Worm (Caenorhabditis elegans) whole organism, L3 larva: ENCODE results near the gene F35G12.7.
A peak's percentile ranks its signal among the peaks of the same experiment; 100 is the strongest.

ENCODE experiments used
- ZK546.5 ChIP-seq: sonication (generic microtip); optimal IDR thresholded peaks from 2 replicates; lab custom pipeline; 2017; ENCODE audit warnings: missing biosample characterization, missing genetic modification characterization
- aly-2 ChIP-seq: fragments of 150-350 bp; optimal IDR thresholded peaks from 2 replicates; lab custom pipeline; 2014; ENCODE audit warnings: missing biosample characterization, missing genetic modification characterization
- ceh-16 ChIP-seq: sonication (generic microtip); optimal IDR thresholded peaks from 2 replicates; lab custom pipeline; 2017; ENCODE audit warnings: missing biosample characterization, missing genetic modification characterization
- ceh-28 ChIP-seq: fragments of 150-350 bp; optimal IDR thresholded peaks from 2 replicates; lab custom pipeline; 2014; ENCODE audit warnings: missing biosample characterization, missing genetic modification reagents, missing genetic modification characterization
- ceh-82 ChIP-seq: fragments of 150-350 bp; optimal IDR thresholded peaks from 2 replicates; lab custom pipeline; 2014; ENCODE audit warnings: missing biosample characterization, missing genetic modification characterization
- daf-12 ChIP-seq: fragments of 150-350 bp; optimal IDR thresholded peaks from 2 replicates; lab custom pipeline; 2014; ENCODE audit warnings: missing biosample characterization, missing genetic modification reagents, missing genetic modification characterization
- egl-27 ChIP-seq: sonication (generic microtip); optimal IDR thresholded peaks from 4 replicates; lab custom pipeline; 2017; ENCODE audit warnings: missing biosample characterization, missing genetic modification reagents, missing genetic modification characterization
- elt-1 ChIP-seq: fragments of 150-350 bp; optimal IDR thresholded peaks from 2 replicates; lab custom pipeline; 2014; ENCODE audit warnings: missing biosample characterization, missing genetic modification characterization
- elt-2 ChIP-seq: sonication (generic microtip); optimal IDR thresholded peaks from 2 replicates; lab custom pipeline; 2016; ENCODE audit warnings: missing genetic modification reagents, mild to moderate bottlenecking, missing genetic modification characterization, missing compliant biosample characterization
- elt-3 ChIP-seq, 3 experiments: fragments of 150-350 bp in 1 of 3; sonication (generic microtip) in 2 of 3; optimal IDR thresholded peaks; 2 replicates in 2 of 3; 4 replicates in 1 of 3; lab custom pipeline; 2014 to 2017; ENCODE audit warnings: missing biosample characterization in 3 of 3, missing genetic modification characterization in 3 of 3
- fkh-10 ChIP-seq: sonication (generic microtip); optimal IDR thresholded peaks from 2 replicates; lab custom pipeline; 2017; ENCODE audit warnings: missing biosample characterization, missing genetic modification reagents, missing genetic modification characterization
- fkh-2 ChIP-seq: fragments of 150-350 bp; optimal IDR thresholded peaks from 2 replicates; lab custom pipeline; 2014; ENCODE audit warnings: missing biosample characterization, missing genetic modification reagents, missing genetic modification characterization
- hmg-11 ChIP-seq: sonication (generic microtip); optimal IDR thresholded peaks from 2 replicates; lab custom pipeline; 2016; ENCODE audit warnings: missing genetic modification characterization, missing compliant biosample characterization
- jun-1 ChIP-seq: fragments of 150-350 bp; optimal IDR thresholded peaks from 2 replicates; lab custom pipeline; 2014; ENCODE audit warnings: missing biosample characterization, missing genetic modification reagents, missing genetic modification characterization
- lin-15B ChIP-seq: fragments of 150-350 bp; optimal IDR thresholded peaks from 2 replicates; lab custom pipeline; 2014; ENCODE audit warnings: missing biosample characterization, missing genetic modification characterization
- lin-39 ChIP-seq: fragments of 150-350 bp; optimal IDR thresholded peaks from 2 replicates; lab custom pipeline; 2018; ENCODE audit warnings: missing biosample characterization, missing genetic modification reagents, missing genetic modification characterization
- mdl-1 ChIP-seq: fragments of 150-350 bp; optimal IDR thresholded peaks from 2 replicates; lab custom pipeline; 2014; ENCODE audit warnings: missing biosample characterization, missing genetic modification characterization
- nhr-11 ChIP-seq: fragments of 150-350 bp; optimal IDR thresholded peaks from 2 replicates; lab custom pipeline; 2014; ENCODE audit warnings: missing biosample characterization, missing genetic modification characterization
- nhr-12 ChIP-seq: fragments of 150-350 bp; optimal IDR thresholded peaks from 2 replicates; lab custom pipeline; 2014; ENCODE audit warnings: missing biosample characterization, missing genetic modification characterization
- nhr-23 ChIP-seq: fragments of 150-350 bp; optimal IDR thresholded peaks from 2 replicates; lab custom pipeline; 2014; ENCODE audit warnings: missing biosample characterization, missing genetic modification reagents, missing genetic modification characterization
- nhr-25 ChIP-seq: sonication (generic microtip); optimal IDR thresholded peaks from 2 replicates; lab custom pipeline; 2017; ENCODE audit warnings: missing biosample characterization, missing genetic modification characterization
- nhr-28 ChIP-seq: fragments of 150-350 bp; optimal IDR thresholded peaks from 2 replicates; lab custom pipeline; 2014; ENCODE audit warnings: missing biosample characterization, missing genetic modification characterization
- nhr-67 ChIP-seq: fragments of 150-350 bp; optimal IDR thresholded peaks from 2 replicates; lab custom pipeline; 2014; ENCODE audit warnings: missing biosample characterization, missing genetic modification characterization
- pqm-1 ChIP-seq: fragments of 150-350 bp; optimal IDR thresholded peaks from 2 replicates; lab custom pipeline; 2017; ENCODE audit warnings: missing biosample characterization, missing genetic modification characterization, inconsistent platforms
- sea-2 ChIP-seq: fragments of 150-350 bp; sonication (generic microtip); optimal IDR thresholded peaks from 4 replicates; lab custom pipeline; 2014; ENCODE audit warnings: missing biosample characterization, missing genetic modification reagents, missing genetic modification characterization
- skn-1 ChIP-seq: fragments of 150-350 bp; optimal IDR thresholded peaks from 2 replicates; lab custom pipeline; 2014; ENCODE audit warnings: missing biosample characterization, missing genetic modification characterization
- snpc-4 ChIP-seq: fragments of 150-350 bp; optimal IDR thresholded peaks from 2 replicates; lab custom pipeline; 2014; ENCODE audit warnings: missing biosample characterization, missing genetic modification characterization
- tbx-2 ChIP-seq: sonication (generic microtip); optimal IDR thresholded peaks from 2 replicates; lab custom pipeline; 2016; ENCODE audit warnings: mild to moderate bottlenecking, missing genetic modification characterization, missing compliant biosample characterization
- unc-39 ChIP-seq: sonication (generic microtip); optimal IDR thresholded peaks from 4 replicates; lab custom pipeline; 2017; ENCODE audit warnings: missing biosample characterization, missing genetic modification characterization
- zag-1 ChIP-seq: fragments of 150-350 bp; optimal IDR thresholded peaks from 2 replicates; lab custom pipeline; 2014; ENCODE audit warnings: missing biosample characterization, missing genetic modification characterization
- ztf-11 ChIP-seq: fragments of 150-350 bp; optimal IDR thresholded peaks from 2 replicates; lab custom pipeline; 2014; ENCODE audit warnings: missing biosample characterization, missing genetic modification characterization
- ztf-4 ChIP-seq: fragments of 150-350 bp; optimal IDR thresholded peaks from 2 replicates; lab custom pipeline; 2014; ENCODE audit warnings: missing biosample characterization, missing genetic modification characterization

Gene F35G12.7

DNA sequence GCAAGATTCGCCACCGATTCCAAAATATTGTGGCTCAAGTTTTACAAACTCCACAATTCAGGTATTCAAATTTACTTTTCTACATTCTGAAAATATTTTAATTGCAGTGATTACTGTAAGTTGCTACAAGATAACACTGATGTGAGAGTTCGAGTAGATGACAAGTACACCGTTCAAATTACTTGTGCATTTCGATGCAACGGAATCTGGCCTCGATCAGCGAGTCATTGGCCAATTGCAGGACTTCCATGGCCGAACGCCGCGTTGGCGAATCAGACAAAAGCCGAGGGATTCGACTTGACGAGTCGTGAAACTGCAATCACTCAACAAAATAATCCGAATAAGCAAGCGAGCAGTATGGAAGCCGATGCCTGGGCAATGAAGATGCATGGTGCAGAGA lies 14.2 kb upstream of the F35G12.7 start (continued):
- TF ChIP-seq skn-1 = no peak
- TF ChIP-seq, all 47 proteins: peak for 0

DNA sequence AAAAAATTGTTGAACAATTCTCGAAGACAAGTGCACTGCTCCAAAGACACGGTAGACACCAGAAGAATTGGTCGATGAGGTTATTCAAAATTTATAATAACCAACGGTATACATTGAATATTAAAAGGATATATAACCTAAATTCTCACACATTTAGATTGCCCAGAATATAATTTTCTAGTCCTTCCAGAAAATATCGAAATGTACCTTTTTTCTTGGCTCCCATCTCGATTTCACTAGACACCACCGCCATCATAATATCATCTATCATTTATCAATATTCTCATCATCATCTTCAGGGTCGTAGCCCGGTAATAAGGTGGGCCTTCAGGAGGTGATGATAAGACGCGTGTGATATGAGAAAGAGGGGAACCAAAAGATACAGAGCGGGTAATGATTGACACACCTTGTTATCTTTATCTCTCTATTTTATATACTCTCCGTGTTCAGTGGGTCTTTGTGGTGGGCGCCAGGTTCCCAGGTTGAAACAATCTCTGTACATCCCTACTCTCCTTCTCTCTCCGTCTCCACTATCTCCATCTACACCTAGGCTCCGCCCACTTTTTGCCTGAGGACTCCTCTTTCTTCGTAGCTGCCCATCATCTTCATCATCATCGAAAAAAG lies 13.1 kb upstream of the F35G12.7 start, which contains the start of gene mab-21:
Gene mab-21 (plus strand): TSS at position 615 of the 624 bp plus-strand sequence.
- TF ChIP-seq nhr-25 (peak; percentile 5), nhr-23 (tag; lab: Kevin White, UChicago) (peak; percentile 0), aly-2 (tag; lab: Kevin White, UChicago) (no peak), elt-3 (tag; optimal IDR thresholded peaks at IDR 0.05; lab: Kevin White, UChicago) (peak in 1 of 3 experiments; percentile 34), ZK546.5 (tag; lab: Kevin White, UChicago) (no peak), ceh-16 (tag; lab: Kevin White, UChicago) (no peak)

DNA sequence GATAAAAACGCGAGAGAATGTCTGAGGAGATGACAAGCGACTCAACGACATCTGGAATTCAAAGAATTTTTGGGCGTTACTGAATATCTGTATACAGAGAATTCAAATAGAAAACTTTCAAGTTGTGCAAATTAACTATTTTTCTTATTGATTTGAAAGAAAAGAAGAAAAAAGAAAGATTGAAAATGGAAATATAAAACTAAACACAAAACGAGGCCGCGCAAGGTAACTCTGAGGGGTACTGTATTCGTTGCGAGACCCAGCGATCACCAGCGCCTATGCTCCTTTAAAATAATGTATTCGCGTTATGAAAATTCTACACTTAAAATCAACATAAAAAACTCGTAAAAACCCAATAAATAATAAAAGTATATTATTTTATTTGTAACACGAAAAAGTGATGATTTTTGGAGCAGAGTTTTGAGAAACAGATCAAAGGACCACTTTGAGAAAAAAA lies 8.7 kb upstream of the F35G12.7 start, which contains the start of gene asb-1:
Gene asb-1 (minus strand): TSS at position 51 of the 457 bp plus-strand sequence.
- no peak for TF ChIP-seq nhr-11 (tag; lab: Kevin White, UChicago)
- no peak for TF ChIP-seq elt-1 (tag; lab: Kevin White, UChicago)
- no peak for TF ChIP-seq pqm-1 (tag; lab: Kevin White, UChicago)
- no peak for TF ChIP-seq unc-39 (tag; lab: Kevin White, UChicago)
- no peak for TF ChIP-seq fkh-2
- TF ChIP-seq nhr-23 (tag; lab: Kevin White, UChicago) = no peak
- no peak for TF ChIP-seq ztf-11
- no peak for TF ChIP-seq hmg-11 (tag; lab: Kevin White, UChicago)
- TF ChIP-seq ZK546.5 (tag; lab: Kevin White, UChicago) = no peak
- no peak for TF ChIP-seq lin-39
- no peak for TF ChIP-seq elt-2 (tag; lab: Kevin White, UChicago)
- no peak for TF ChIP-seq nhr-67 (tag; lab: Kevin White, UChicago)
- no peak for TF ChIP-seq lin-15B (tag; lab: Kevin White, UChicago)
- TF ChIP-seq ceh-28 = no peak
- TF ChIP-seq, all 47 proteins: peak for 0

DNA sequence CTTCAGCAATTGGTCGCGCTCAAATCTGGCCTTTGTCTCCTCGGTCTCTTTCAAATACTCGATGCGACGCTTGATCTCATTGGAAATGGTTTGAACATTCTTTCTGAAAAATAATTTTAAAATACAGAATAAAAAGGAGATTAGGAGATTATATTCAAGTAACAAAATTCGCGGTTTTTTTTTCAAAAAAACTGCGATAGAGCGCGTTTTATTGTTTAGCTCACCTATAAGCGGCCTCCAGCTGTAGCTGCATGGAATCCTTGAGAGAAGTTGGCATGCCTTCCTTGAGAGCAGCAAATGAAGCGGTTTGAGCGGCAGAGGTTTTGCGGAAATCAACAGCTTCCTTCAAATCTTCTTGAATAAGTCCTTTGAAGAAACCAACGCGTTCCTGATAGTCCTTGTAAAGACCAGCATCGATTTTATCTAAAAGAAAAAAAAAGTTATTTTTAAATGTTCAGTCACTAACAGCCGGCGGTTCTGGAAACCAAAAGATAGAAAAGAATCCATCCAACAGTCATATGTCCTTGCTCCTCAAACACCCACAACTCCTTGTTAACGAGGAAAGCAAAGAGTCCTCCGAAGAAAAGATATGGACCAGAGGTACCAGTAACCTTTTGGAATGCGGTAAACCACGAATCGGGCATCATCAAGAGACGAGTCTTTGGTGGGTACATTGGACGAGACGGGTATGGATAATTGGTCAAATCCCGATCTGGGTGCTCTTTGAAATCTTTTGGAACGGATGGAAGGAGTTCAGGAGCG lies 7.8 kb upstream of the F35G12.7 start:
- TF ChIP-seq mdl-1 (tag; lab: Kevin White, UChicago) (no peak), ceh-28 (no peak), nhr-28 (tag; lab: Kevin White, UChicago) (no peak), snpc-4 (tag; lab: Kevin White, UChicago) (no peak), ztf-4 (no peak), daf-12 (tag; lab: Kevin White, UChicago) (no peak), nhr-12 (tag; lab: Kevin White, UChicago) (no peak), fkh-10 (no peak), elt-2 (tag; lab: Kevin White, UChicago) (no peak), zag-1 (tag; lab: Kevin White, UChicago) (no peak), ztf-11 (no peak), jun-1 (tag; lab: Kevin White, UChicago) (no peak), tbx-2 (tag; lab: Kevin White, UChicago) (no peak), egl-27 (tag; lab: Kevin White, UChicago) (no peak), sea-2 (GFP tag; lab: Kevin White, UChicago) (no peak), ceh-82 (tag; lab: Kevin White, UChicago) (no peak)

DNA sequence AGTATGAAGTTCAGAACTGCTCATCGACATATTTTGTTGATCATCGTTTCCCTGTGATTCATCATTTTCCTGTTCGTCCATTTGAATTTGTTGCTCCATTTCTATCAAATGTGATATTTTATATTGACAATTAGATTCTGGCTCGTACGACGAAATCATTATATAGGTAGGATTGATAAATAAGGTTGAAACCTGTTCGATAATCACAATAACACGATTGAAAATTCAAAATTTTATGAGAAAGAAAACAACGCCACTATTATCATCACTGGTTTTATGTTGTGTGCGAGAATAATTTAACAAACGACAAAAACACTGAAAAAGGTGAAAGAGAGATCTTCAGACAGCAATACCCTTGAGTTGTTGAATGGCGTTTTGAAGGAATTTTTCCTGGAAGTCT lies 7.2 kb upstream of the F35G12.7 start, which contains the start of gene apc-11:
Gene apc-11 (minus strand): TSS at position 101 of the 400 bp plus-strand sequence.
- TF ChIP-seq daf-12 (tag; lab: Kevin White, UChicago) = no peak
- TF ChIP-seq, all 47 proteins: peak for 0
